Fruit fly (Drosophila melanogaster) whole organism, embryonic: ENCODE results near the gene CG14515.

ENCODE experiments used
- B-H2 ChIP-seq: fragments of 200-800 bp; sonication (Bioruptor generic); optimal IDR thresholded peaks from 2 replicates; lab custom pipeline; 2018; ENCODE audit warnings: missing biosample characterization, mild to moderate bottlenecking, missing genetic modification characterization
- CG10462 ChIP-seq: fragments of 200-800 bp; sonication (Bioruptor generic); optimal IDR thresholded peaks from 2 replicates; lab custom pipeline; 2016; ENCODE audit warnings: missing biosample characterization, missing genetic modification characterization
- CG10565 ChIP-seq: fragments of 200-800 bp; sonication (Bioruptor generic); optimal IDR thresholded peaks from 3 replicates; lab custom pipeline; 2016; ENCODE audit warnings: missing biosample characterization, mild to moderate bottlenecking, missing genetic modification characterization
- CG12391 ChIP-seq: fragments of 200-800 bp; sonication (Bioruptor generic); optimal IDR thresholded peaks from 3 replicates; lab custom pipeline; 2018; ENCODE audit warnings: missing biosample characterization, mild to moderate bottlenecking, missing genetic modification characterization, moderate library complexity
- CG12744 ChIP-seq: fragments of 200-800 bp; sonication (Bioruptor generic); optimal IDR thresholded peaks from 2 replicates; lab custom pipeline; 2016; ENCODE audit warnings: missing biosample characterization, missing genetic modification characterization
- CG14667 ChIP-seq: fragments of 200-800 bp; sonication (Bioruptor generic); IDR thresholded peaks from 2 replicates; pipeline ENCODE4 v1.3.6; 2022; ENCODE audit warnings: missing biosample characterization, missing genetic modification characterization
- CG15696 ChIP-seq: fragments of 200-800 bp; sonication (Bioruptor generic); optimal IDR thresholded peaks from 2 replicates; lab custom pipeline; 2019; ENCODE audit warnings: missing biosample characterization, mild to moderate bottlenecking, missing genetic modification characterization, moderate library complexity
- CG17802 ChIP-seq: fragments of 200-800 bp; sonication (Bioruptor generic); optimal IDR thresholded peaks from 2 replicates; lab custom pipeline; 2018; ENCODE audit warnings: missing biosample characterization, mild to moderate bottlenecking, missing genetic modification characterization, moderate library complexity
- CG1792 ChIP-seq: fragments of 200-800 bp; sonication (Bioruptor generic); optimal IDR thresholded peaks from 2 replicates; lab custom pipeline; 2016; ENCODE audit warnings: missing biosample characterization, missing genetic modification characterization
- CG18599 ChIP-seq: fragments of 200-800 bp; sonication (Bioruptor generic); optimal IDR thresholded peaks from 3 replicates; lab custom pipeline; 2017; ENCODE audit warnings: missing biosample characterization, missing genetic modification characterization, mild to moderate bottlenecking, moderate library complexity, missing genetic modification reagents
- CG2875 ChIP-seq: fragments of 200-800 bp; sonication (Bioruptor generic); optimal IDR thresholded peaks from 2 replicates; lab custom pipeline; 2017; ENCODE audit warnings: missing biosample characterization, mild to moderate bottlenecking, missing genetic modification characterization, missing genetic modification reagents
- CG33557 ChIP-seq: fragments of 200-800 bp; sonication (Bioruptor generic); optimal IDR thresholded peaks from 2 replicates; lab custom pipeline; 2019; ENCODE audit warnings: missing biosample characterization, mild to moderate bottlenecking, missing genetic modification characterization, moderate library complexity
- CG34376 ChIP-seq: fragments of 200-800 bp; sonication (Bioruptor generic); optimal IDR thresholded peaks from 2 replicates; lab custom pipeline; 2018; ENCODE audit warnings: missing biosample characterization, mild to moderate bottlenecking, missing genetic modification characterization
- CG3838 ChIP-seq: fragments of 200-800 bp; sonication (Bioruptor generic); optimal IDR thresholded peaks from 3 replicates; lab custom pipeline; 2016; ENCODE audit warnings: missing biosample characterization, missing genetic modification characterization
- CG4282 ChIP-seq: fragments of 200-800 bp; sonication (Bioruptor generic); optimal IDR thresholded peaks from 2 replicates; lab custom pipeline; 2016; ENCODE audit warnings: missing biosample characterization, missing genetic modification characterization
- CG4617 ChIP-seq: fragments of 200-800 bp; sonication (Bioruptor generic); optimal IDR thresholded peaks from 3 replicates; lab custom pipeline; 2016; ENCODE audit warnings: missing biosample characterization, missing genetic modification characterization, borderline replicate concordance
- CG5245 ChIP-seq: fragments of 200-800 bp; sonication (Bioruptor generic); optimal IDR thresholded peaks from 3 replicates; lab custom pipeline; 2016; ENCODE audit warnings: missing biosample characterization, missing genetic modification characterization
- CG6765 ChIP-seq: fragments of 200-800 bp; sonication (Bioruptor generic); optimal IDR thresholded peaks from 3 replicates; lab custom pipeline; 2017; ENCODE audit warnings: missing biosample characterization, mild to moderate bottlenecking, missing genetic modification characterization
- CG7357 ChIP-seq: fragments of 200-800 bp; sonication (Bioruptor generic); IDR thresholded peaks from 3 replicates; pipeline ENCODE4 v1.3.6; 2022; ENCODE audit warnings: missing biosample characterization, missing genetic modification characterization
- CG7745 ChIP-seq: fragments of 200-800 bp; sonication (Bioruptor generic); optimal IDR thresholded peaks from 2 replicates; lab custom pipeline; 2018; ENCODE audit warnings: missing biosample characterization, mild to moderate bottlenecking, missing genetic modification characterization, moderate library complexity
- CG7963 ChIP-seq: fragments of 200-800 bp; sonication (Bioruptor generic); IDR thresholded peaks from 3 replicates; pipeline ENCODE4 v1.3.6; 2022; ENCODE audit warnings: missing biosample characterization, missing genetic modification characterization; ENCODE audit not compliant: partially characterized antibody
- CG9609 ChIP-seq: fragments of 200-800 bp; sonication (Bioruptor generic); optimal IDR thresholded peaks from 3 replicates; lab custom pipeline; 2016; ENCODE audit warnings: missing biosample characterization, missing genetic modification characterization
- Dbx ChIP-seq: fragments of 200-800 bp; sonication (Bioruptor generic); IDR thresholded peaks from 3 replicates; pipeline ENCODE4 v1.3.6; 2022; ENCODE audit warnings: missing biosample characterization, missing genetic modification characterization
- ERR ChIP-seq: fragments of 200-800 bp; sonication (Bioruptor generic); optimal IDR thresholded peaks from 2 replicates; lab custom pipeline; 2016; ENCODE audit warnings: missing biosample characterization, missing genetic modification characterization
- H15 ChIP-seq: fragments of 200-800 bp; sonication (Bioruptor generic); IDR thresholded peaks from 3 replicates; pipeline ENCODE4 v1.3.6; 2022; ENCODE audit warnings: missing biosample characterization, missing genetic modification characterization
- HLHmδ ChIP-seq: fragments of 200-800 bp; sonication (Bioruptor generic); optimal IDR thresholded peaks from 2 replicates; lab custom pipeline; 2018; ENCODE audit warnings: missing biosample characterization, mild to moderate bottlenecking, missing genetic modification characterization, moderate library complexity
- Lim3 ChIP-seq: fragments of 200-800 bp; sonication (Bioruptor generic); IDR thresholded peaks from 2 replicates; pipeline ENCODE4 v1.3.6; 2022; ENCODE audit warnings: missing biosample characterization, missing genetic modification characterization
- MESR4 ChIP-seq: fragments of 200-800 bp; sonication (Bioruptor generic); optimal IDR thresholded peaks from 2 replicates; lab custom pipeline; 2018; ENCODE audit warnings: missing biosample characterization, mild to moderate bottlenecking, missing genetic modification characterization, moderate library complexity
- NC2α ChIP-seq: fragments of 200-800 bp; sonication (Bioruptor generic); optimal IDR thresholded peaks from 2 replicates; lab custom pipeline; 2016; ENCODE audit warnings: missing biosample characterization, missing genetic modification characterization
- Sox100B ChIP-seq: fragments of 200-800 bp; sonication (Bioruptor generic); optimal IDR thresholded peaks from 3 replicates; lab custom pipeline; 2018; ENCODE audit warnings: missing biosample characterization, mild to moderate bottlenecking, missing genetic modification characterization
- az2 ChIP-seq: fragments of 200-800 bp; sonication (Bioruptor generic); optimal IDR thresholded peaks from 3 replicates; lab custom pipeline; 2016; ENCODE audit warnings: missing biosample characterization, missing genetic modification characterization
- bab2 ChIP-seq: fragments of 200-800 bp; sonication (Bioruptor generic); optimal IDR thresholded peaks from 2 replicates; lab custom pipeline; 2016; ENCODE audit warnings: missing biosample characterization, missing genetic modification characterization
- bowl ChIP-seq: fragments of 200-800 bp; sonication (Bioruptor generic); IDR thresholded peaks from 2 replicates; pipeline ENCODE4 v1.3.6; 2022; ENCODE audit warnings: missing biosample characterization, missing genetic modification characterization
- cas ChIP-seq: fragments of 200-800 bp; sonication (Bioruptor generic); IDR thresholded peaks from 2 replicates; pipeline ENCODE4 v1.3.6; 2022; ENCODE audit warnings: missing biosample characterization, missing genetic modification characterization
- disco-r ChIP-seq: fragments of 200-800 bp; sonication (Bioruptor generic); optimal IDR thresholded peaks from 2 replicates; lab custom pipeline; 2016; ENCODE audit warnings: missing biosample characterization, missing genetic modification characterization
- gro ChIP-seq: fragments of 200-800 bp; sonication (Bioruptor generic); optimal IDR thresholded peaks from 2 replicates; lab custom pipeline; 2016; ENCODE audit warnings: missing biosample characterization, missing genetic modification characterization
- ham ChIP-seq: fragments of 200-800 bp; sonication (Bioruptor generic); IDR thresholded peaks from 2 replicates; pipeline ENCODE4 v1.3.6; 2022; ENCODE audit warnings: missing biosample characterization, missing genetic modification characterization
- hbn ChIP-seq: fragments of 200-800 bp; sonication (Bioruptor generic); IDR thresholded peaks from 2 replicates; pipeline ENCODE4 v1.3.6; 2022; ENCODE audit warnings: missing biosample characterization, missing genetic modification characterization; ENCODE audit not compliant: partially characterized antibody
- her ChIP-seq: fragments of 200-800 bp; sonication (Bioruptor generic); optimal IDR thresholded peaks from 2 replicates; lab custom pipeline; 2016; ENCODE audit warnings: missing biosample characterization, missing genetic modification characterization
- lab ChIP-seq: fragments of 200-800 bp; sonication (Bioruptor generic); optimal IDR thresholded peaks from 3 replicates; lab custom pipeline; 2017; ENCODE audit warnings: missing biosample characterization, missing genetic modification characterization, mild to moderate bottlenecking, moderate library complexity, missing genetic modification reagents
- nmo ChIP-seq: fragments of 200-800 bp; sonication (Bioruptor generic); optimal IDR thresholded peaks from 2 replicates; lab custom pipeline; 2018; ENCODE audit warnings: missing biosample characterization, mild to moderate bottlenecking, missing genetic modification characterization, moderate library complexity
- otp ChIP-seq: fragments of 200-800 bp; sonication (Bioruptor generic); IDR thresholded peaks from 3 replicates; pipeline ENCODE4, ENCODE4 v1.3.6; 2022; ENCODE audit warnings: missing biosample characterization, missing genetic modification characterization
- p53 ChIP-seq: fragments of 200-800 bp; sonication (Bioruptor generic); optimal IDR thresholded peaks from 2 replicates; lab custom pipeline; 2016; ENCODE audit warnings: missing biosample characterization, missing genetic modification characterization
- rib ChIP-seq: fragments of 200-800 bp; sonication (Bioruptor generic); IDR thresholded peaks from 2 replicates; pipeline ENCODE4 v1.3.6; 2022; ENCODE audit warnings: missing biosample characterization, missing genetic modification characterization
- ro ChIP-seq: fragments of 200-800 bp; sonication (Bioruptor generic); IDR thresholded peaks from 2 replicates; pipeline ENCODE4 v1.3.6; 2022; ENCODE audit warnings: missing biosample characterization, missing genetic modification characterization
- sens ChIP-seq: fragments of 200-800 bp; sonication (Bioruptor generic); peaks from one replicate; lab custom pipeline; 2016; ENCODE audit warnings: missing biosample characterization, missing genetic modification characterization
- stc ChIP-seq: fragments of 200-800 bp; sonication (Bioruptor generic); IDR thresholded peaks from 2 replicates; pipeline ENCODE4 v1.3.6; 2022; ENCODE audit warnings: missing biosample characterization, missing genetic modification characterization
- tin ChIP-seq: fragments of 200-800 bp; sonication (Bioruptor generic); optimal IDR thresholded peaks from 3 replicates; lab custom pipeline; 2016; ENCODE audit warnings: missing biosample characterization, missing genetic modification characterization
- tna ChIP-seq: fragments of 200-800 bp; sonication (Bioruptor generic); IDR thresholded peaks from 2 replicates; pipeline ENCODE4 v1.3.6; 2022; ENCODE audit warnings: missing biosample characterization, missing genetic modification characterization; ENCODE audit not compliant: partially characterized antibody
- vvl ChIP-seq: fragments of 200-800 bp; sonication (Bioruptor generic); IDR thresholded peaks from 2 replicates; pipeline ENCODE4 v1.3.6; 2022; ENCODE audit warnings: missing biosample characterization, missing genetic modification characterization
- zfh1 ChIP-seq: fragments of 200-800 bp; sonication (Bioruptor generic); IDR thresholded peaks from 3 replicates; pipeline ENCODE4 v1.3.6; 2022; ENCODE audit warnings: missing biosample characterization, missing genetic modification characterization
- zfh2 ChIP-seq: fragments of 200-800 bp; sonication (Bioruptor generic); optimal IDR thresholded peaks from 2 replicates; lab custom pipeline; 2016; ENCODE audit warnings: missing biosample characterization, missing genetic modification characterization

The CG14515 gene

dm6 chr3R:29148072-29148471, 49.3 kb upstream of the CG14515 start, which contains the start of the genes CG11882 and Pglym78 (continued):
- TF ChIP-seq HLHmδ (peak; percentile 24), otp (GFP tag; lab: Robert Waterston, UW) (peak; percentile 61; the same call in 1 of the 3 replicates), CG12744 (GFP tag; lab: Kevin White, UChicago) (peak; percentile 23), CG12391 (peak; percentile 49), disco-r (GFP tag; lab: Kevin White, UChicago) (no peak), CG10462 (GFP tag; lab: Kevin White, UChicago) (no peak), CG9609 (GFP tag; lab: Kevin White, UChicago) (peak; percentile 55), Lim3 (GFP tag; lab: Robert Waterston, UW) (no peak), bowl (GFP tag; lab: Robert Waterston, UW) (no peak), hbn (GFP tag; lab: Robert Waterston, UW) (peak; percentile 57; the same call in 1 of the 2 replicates), lab (GFP tag; lab: Kevin White, UChicago) (no peak), CG7745 (tag; lab: Kevin White, UChicago) (no peak), zfh1 (peak; percentile 64), CG15696 (no peak), CG4282 (GFP tag; lab: Kevin White, UChicago) (peak; percentile 47), CG7357 (GFP tag; lab: Robert Waterston, UW) (no peak), CG7963 (GFP tag; lab: Robert Waterston, UW) (no peak), CG10565 (GFP tag; lab: Kevin White, UChicago) (no peak), CG4617 (GFP tag; lab: Kevin White, UChicago) (peak; percentile 73), p53 (GFP tag; lab: Kevin White, UChicago) (peak; percentile 41), NC2α (GFP tag; lab: Kevin White, UChicago) (peak; percentile 30), CG6765 (GFP tag; lab: Kevin White, UChicago) (no peak), CG5245 (no peak), sens (peak; percentile 88), CG34376 (peak; percentile 21), CG17802 (no peak), H15 (GFP tag; lab: Robert Waterston, UW) (no peak), rib (GFP tag; lab: Robert Waterston, UW) (peak; percentile 58), CG18599 (GFP tag; lab: Kevin White, UChicago) (peak; percentile 48), tna (GFP tag; lab: Robert Waterston, UW) (peak; percentile 37; the same call in 1 of the 2 replicates), Dbx (GFP tag; lab: Robert Waterston, UW) (peak; percentile 66; the same call in 2 of the 3 replicates), CG33557 (GFP tag; lab: Kevin White, UChicago) (no peak), her (GFP tag; lab: Kevin White, UChicago) (peak; percentile 63), B-H2 (GFP tag; lab: Kevin White, UChicago) (peak; percentile 50), tin (GFP tag; lab: Kevin White, UChicago) (peak; percentile 45), stc (GFP tag; lab: Robert Waterston, UW) (peak; percentile 51; the same call in 1 of the 2 replicates), MESR4 (GFP tag; lab: Kevin White, UChicago) (peak; percentile 88), cas (no peak), CG1792 (GFP tag; lab: Kevin White, UChicago) (no peak), vvl (GFP tag; lab: Robert Waterston, UW) (peak; percentile 83), gro (GFP tag; lab: Kevin White, UChicago) (peak; percentile 55), CG3838 (no peak), CG2875 (GFP tag; lab: Kevin White, UChicago) (no peak), az2 (no peak), ro (GFP tag; lab: Robert Waterston, UW) (no peak), CG14667 (GFP tag; lab: Robert Waterston, UW) (no peak), nmo (GFP tag; lab: Kevin White, UChicago) (peak; percentile 59), ham (GFP tag; lab: Robert Waterston, UW) (no peak), ERR (peak; percentile 100), Sox100B (no peak), bab2 (GFP tag; lab: Kevin White, UChicago) (peak; percentile 51), zfh2 (GFP tag; lab: Kevin White, UChicago) (peak; percentile 63)
